Fruit fly (Drosophila melanogaster) Kc167 (cell line): ENCODE measurements around the gene CG43085.

ENCODE experiments used
- Myc ChIP-seq: fragments of >200 bp; optimal IDR thresholded peaks from 2 replicates; lab custom pipeline; 2017; ENCODE audit warnings: missing external identifiers
- Sin3A ChIP-seq: fragments of >200 bp; optimal IDR thresholded peaks from 2 replicates; lab custom pipeline; 2018; ENCODE audit warnings: missing external identifiers
- h ChIP-seq: fragments of >200 bp; optimal IDR thresholded peaks from 3 replicates; lab custom pipeline; 2018; ENCODE audit warnings: missing external identifiers
- insv ChIP-seq: fragments of >200 bp; optimal IDR thresholded peaks from 3 replicates; lab custom pipeline; 2018; ENCODE audit warnings: missing external identifiers
- psq ChIP-seq: fragments of >200 bp; optimal IDR thresholded peaks from 2 replicates; lab custom pipeline; 2017; ENCODE audit warnings: missing external identifiers
- ttk ChIP-seq: sonication (Bioruptor generic); optimal IDR thresholded peaks from 2 replicates; lab custom pipeline; 2017; ENCODE audit warnings: missing external identifiers

DNA sequence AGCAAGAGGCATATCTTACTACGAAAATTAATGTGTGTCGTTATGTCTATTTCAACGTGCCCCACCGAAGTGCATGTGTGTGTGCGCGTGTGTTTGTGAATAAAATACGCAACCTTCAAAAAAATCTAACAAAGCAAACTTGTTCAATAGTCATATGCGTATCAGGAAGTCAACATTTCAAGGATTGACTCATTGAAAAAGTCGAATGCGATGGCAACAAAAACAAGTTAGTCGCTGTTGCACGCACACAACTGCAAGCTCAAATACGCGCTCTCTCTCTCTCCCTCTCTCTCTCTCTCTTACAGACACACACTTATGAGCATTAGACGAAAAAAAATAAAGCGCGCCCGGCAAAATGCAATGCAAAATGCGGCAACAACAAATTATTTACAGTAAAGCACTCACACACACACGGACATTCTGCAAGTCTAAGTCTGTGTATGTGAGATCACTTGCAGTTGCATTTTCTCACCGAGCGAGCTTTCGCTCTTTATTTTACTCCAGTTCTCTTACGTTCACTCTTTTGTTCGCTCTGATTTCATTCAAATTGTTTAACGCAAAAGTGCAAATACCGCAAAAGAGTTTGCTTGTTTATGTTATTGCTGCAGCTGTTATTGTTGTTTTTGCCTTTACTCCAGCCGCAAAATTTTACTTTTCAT lies 39.8 kb downstream of the CG43085 start:
- TF ChIP-seq Myc (no peak), insv (lab: Kevin White, UChicago) (no peak), ttk (lab: Kevin White, UChicago) (no peak), psq (lab: Kevin White, UChicago) (no peak), h (lab: Kevin White, UChicago) (no peak), Sin3A (lab: Kevin White, UChicago) (no peak)
